Fruit fly (Drosophila melanogaster): ENCODE data around the gene His2Av.

Gene His2Av

dm6 chr3R:26875544-26876027 is 8.9 kb downstream of the His2Av start, which contains the start of gene Rb97D (continued):
- TF ChIP-seq dmrt99B (tag; optimal IDR thresholded peaks at IDR 0.05) (peak; percentile 52), fd102C (GFP tag; optimal IDR thresholded peaks at IDR 0.05) (no peak), sqz (GFP tag; optimal IDR thresholded peaks at IDR 0.05) (peak; percentile 23), tx (GFP tag; optimal IDR thresholded peaks at IDR 0.05) (peak; percentile 48), CG11247 (GFP tag; IDR thresholded peaks at IDR 0.05) (peak; percentile 51), D19A (tag; optimal IDR thresholded peaks at IDR 0.05) (peak; percentile 47), ATbp (GFP tag; optimal IDR thresholded peaks at IDR 0.05) (no peak), Trl (optimal IDR thresholded peaks at IDR 0.05) (no peak), Trl (GFP tag; optimal IDR thresholded peaks at IDR 0.05) (peak; percentile 81), Dek (tag; optimal IDR thresholded peaks at IDR 0.05) (peak; percentile 62), CG18476 (GFP tag; optimal IDR thresholded peaks at IDR 0.05) (peak; percentile 27), Xrp1 (GFP tag; IDR thresholded peaks at IDR 0.05) (peak; percentile 78), inv (GFP tag; IDR thresholded peaks at IDR 0.05; ENCODE audit: partially characterized antibody) (peak; percentile 73), Fer1 (GFP tag; optimal IDR thresholded peaks at IDR 0.05) (peak; percentile 52), CG12071 (GFP tag; optimal IDR thresholded peaks at IDR 0.05) (peak; percentile 35), CG1529 (GFP tag; optimal IDR thresholded peaks at IDR 0.05) (peak; percentile 49), nau (GFP tag; optimal IDR thresholded peaks at IDR 0.05) (peak; percentile 39), peb (GFP tag; IDR thresholded peaks at IDR 0.05) (peak; percentile 37; the same call in 1 of the 2 replicates), pros (GFP tag; optimal IDR thresholded peaks at IDR 0.05) (no peak), CG13123 (GFP tag; optimal IDR thresholded peaks at IDR 0.05) (peak; percentile 24), CG12744 (GFP tag; optimal IDR thresholded peaks at IDR 0.05) (peak; percentile 61), da (GFP tag; optimal IDR thresholded peaks at IDR 0.05) (no peak), oc (tag; optimal IDR thresholded peaks at IDR 0.05) (peak; percentile 29), unpg (GFP tag; optimal IDR thresholded peaks at IDR 0.05) (peak; percentile 74), tin (GFP tag; optimal IDR thresholded peaks at IDR 0.05) (peak; percentile 64), Camta (GFP tag; optimal IDR thresholded peaks at IDR 0.05) (peak; percentile 71), CG2129 (GFP tag; IDR thresholded peaks at IDR 0.05; ENCODE audit: partially characterized antibody) (peak; percentile 91), CG3838 (GFP tag; optimal IDR thresholded peaks at IDR 0.05) (no peak), abd-A (tag; optimal IDR thresholded peaks at IDR 0.05) (no peak), vfl (GFP tag; optimal IDR thresholded peaks at IDR 0.05) (peak; percentile 42), ind (GFP tag; optimal IDR thresholded peaks at IDR 0.05) (peak; percentile 67), Sry-β (GFP tag; optimal IDR thresholded peaks at IDR 0.05) (peak; percentile 7), CG17186 (GFP tag; optimal IDR thresholded peaks at IDR 0.05) (no peak), ham (GFP tag; IDR thresholded peaks at IDR 0.05) (no peak), CG12659 (GFP tag; optimal IDR thresholded peaks at IDR 0.05) (peak; percentile 72), Ada2b (GFP tag; IDR thresholded peaks at IDR 0.05) (peak; percentile 72), chn (GFP tag; optimal IDR thresholded peaks at IDR 0.05) (peak; percentile 47), sens (GFP tag) (peak; percentile 96), HLH4C (GFP tag; IDR thresholded peaks at IDR 0.05; ENCODE audit: partially characterized antibody) (peak; percentile 82), slbo (GFP tag; IDR thresholded peaks at IDR 0.05) (peak; percentile 83), onecut (GFP tag; IDR thresholded peaks at IDR 0.05) (peak; percentile 78), CG6854 (GFP tag; optimal IDR thresholded peaks at IDR 0.05) (no peak), zen (tag; optimal IDR thresholded peaks at IDR 0.05) (peak; percentile 60), Atf3 (GFP tag; optimal IDR thresholded peaks at IDR 0.05) (peak; percentile 7), CG10959 (GFP tag; IDR thresholded peaks at IDR 0.05) (0 out of 2 replicates have a peak, but pooled peaks have one; percentile 25), gsb-n (tag; optimal IDR thresholded peaks at IDR 0.05) (peak; percentile 89), MTF-1 (GFP tag; optimal IDR thresholded peaks at IDR 0.05; ENCODE audit: borderline replicate concordance) (no peak), nmo (GFP tag; optimal IDR thresholded peaks at IDR 0.05) (peak; percentile 73), h (optimal IDR thresholded peaks at IDR 0.05) (no peak), lab (GFP tag; optimal IDR thresholded peaks at IDR 0.05) (peak; percentile 71), Optix (GFP tag; IDR thresholded peaks at IDR 0.05) (peak; percentile 52; the same call in 1 of the 3 replicates)
